Fruit fly (Drosophila melanogaster) Kc167 (cell line): ENCODE results near the gene Spindly.

Experiments
- Sin3A ChIP-seq: fragments of >200 bp; optimal IDR thresholded peaks from 2 replicates; lab custom pipeline; 2018; ENCODE audit warnings: missing external identifiers
- h ChIP-seq: fragments of >200 bp; optimal IDR thresholded peaks from 3 replicates; lab custom pipeline; 2018; ENCODE audit warnings: missing external identifiers
- insv ChIP-seq: fragments of >200 bp; optimal IDR thresholded peaks from 3 replicates; lab custom pipeline; 2018; ENCODE audit warnings: missing external identifiers
- psq ChIP-seq: fragments of >200 bp; optimal IDR thresholded peaks from 2 replicates; lab custom pipeline; 2017; ENCODE audit warnings: missing external identifiers

DNA sequence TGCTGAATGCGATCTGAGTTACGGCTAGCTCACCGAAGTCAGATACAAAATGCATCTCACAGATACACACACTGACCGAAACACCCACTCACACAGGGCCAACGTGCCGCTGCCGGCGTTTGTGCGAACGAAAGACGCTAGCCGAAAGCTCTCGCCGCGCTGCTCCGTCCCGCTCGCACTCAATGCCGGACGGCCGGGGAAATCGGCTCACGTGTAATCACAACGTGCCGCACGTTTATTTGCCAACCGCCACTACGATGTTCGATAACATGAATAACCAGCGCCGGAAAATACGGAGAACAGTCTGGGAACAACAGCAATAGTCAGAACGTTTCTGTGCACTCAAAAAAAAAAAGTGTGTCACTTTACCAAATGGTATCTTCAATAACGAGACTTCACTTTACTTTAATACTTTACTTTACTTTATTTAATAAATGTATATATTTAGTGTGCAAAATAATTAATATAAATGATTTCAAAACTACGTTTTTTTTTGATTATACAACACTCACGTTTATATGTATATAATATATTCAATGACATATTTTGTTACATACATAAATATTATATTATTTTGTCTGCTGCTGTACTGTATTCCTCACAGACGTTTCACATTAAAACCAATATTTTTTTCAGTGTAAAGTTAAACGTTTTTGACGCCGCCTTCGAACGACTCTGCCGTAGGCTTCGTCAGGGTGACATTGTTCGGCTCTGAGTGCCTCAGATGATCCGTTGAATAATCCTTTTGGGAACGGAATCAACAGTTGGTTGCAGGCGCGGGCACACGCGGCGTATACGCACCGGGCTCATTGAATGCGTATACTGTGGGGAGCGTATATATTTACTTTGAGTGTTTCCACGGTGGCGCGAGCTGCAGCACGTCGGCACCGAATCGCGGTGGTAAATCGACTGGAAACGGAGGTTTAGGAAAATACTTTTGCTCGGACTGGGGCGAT is 22.6 kb downstream of the Spindly start, which contains the start of gene tim:
- TF ChIP-seq Sin3A (no peak), psq (lab: Kevin White, UChicago) (no peak), h (no peak), insv (lab: Kevin White, UChicago) (no peak)
